Worm (Caenorhabditis elegans) whole organism, L1 larva: ENCODE results near the gene C28D4.4.

Experiments
- C16A3.4 ChIP-seq: fragments of 150-350 bp; optimal IDR thresholded peaks from 2 replicates; lab custom pipeline; 2014; ENCODE audit warnings: missing biosample characterization, missing genetic modification characterization
- F16B12.6 ChIP-seq: fragments of 150-350 bp; optimal IDR thresholded peaks from 2 replicates; lab custom pipeline; 2014; ENCODE audit warnings: missing biosample characterization, missing genetic modification characterization
- aha-1 ChIP-seq: fragments of 150-350 bp; optimal IDR thresholded peaks from 2 replicates; lab custom pipeline; 2014; ENCODE audit warnings: missing biosample characterization, missing genetic modification characterization
- aly-2 ChIP-seq: fragments of 150-350 bp; optimal IDR thresholded peaks from 2 replicates; lab custom pipeline; 2014; ENCODE audit warnings: missing biosample characterization, missing genetic modification characterization
- blmp-1 ChIP-seq: fragments of 150-350 bp; optimal IDR thresholded peaks from 2 replicates; lab custom pipeline; 2014; ENCODE audit warnings: missing biosample characterization, missing genetic modification characterization
- ceh-8 ChIP-seq: fragments of 200-800 bp; sonication (Bioruptor generic); optimal IDR thresholded peaks from 2 replicates; lab custom pipeline; 2018; ENCODE audit warnings: mild to moderate bottlenecking, missing genetic modification characterization, moderate library complexity, missing compliant biosample characterization
- ceh-82 ChIP-seq, 3 experiments: fragments of 150-350 bp in 1 of 3; sonication (generic microtip) in 2 of 3; optimal IDR thresholded peaks; 2 replicates each; lab custom pipeline; 2014 to 2017; ENCODE audit warnings: missing biosample characterization in 3 of 3, missing genetic modification characterization in 3 of 3
- ces-1 ChIP-seq: fragments of 150-350 bp; optimal IDR thresholded peaks from 2 replicates; lab custom pipeline; 2014; ENCODE audit warnings: missing biosample characterization, missing genetic modification reagents, missing genetic modification characterization
- dpl-1 ChIP-seq, 3 experiments: fragments of 150-350 bp in 2 of 3; sonication (generic microtip) in 1 of 3; optimal IDR thresholded peaks; 2 replicates each; lab custom pipeline; 2014 to 2017; ENCODE audit warnings: missing biosample characterization in 3 of 3, missing genetic modification characterization in 3 of 3, missing genetic modification reagents in 3 of 3
- dsc-1 ChIP-seq: sonication (generic microtip); optimal IDR thresholded peaks from 2 replicates; lab custom pipeline; 2016; ENCODE audit warnings: mild to moderate bottlenecking, missing genetic modification characterization, missing compliant biosample characterization
- efl-1 ChIP-seq, 4 experiments: fragments of 150-350 bp; optimal IDR thresholded peaks in 3 of 4; peaks in 1 of 4; 1 replicate in 1 of 4; 2 replicates in 3 of 4; lab custom pipeline; 2014; ENCODE audit warnings: missing biosample characterization in 2 of 4, missing genetic modification characterization in 2 of 4, missing genetic modification reagents in 2 of 4
- elt-3 ChIP-seq, 6 experiments: fragments of 150-350 bp in 1 of 6; sonication (generic microtip); optimal IDR thresholded peaks; 2 replicates each; lab custom pipeline; 2017 to 2018; ENCODE audit warnings: missing biosample characterization in 6 of 6, missing genetic modification characterization in 6 of 6, inconsistent platforms in 1 of 6
- ets-5 ChIP-seq: fragments of 200-800 bp; sonication (Bioruptor generic); IDR thresholded peaks from 2 replicates; pipeline ENCODE4 v1.3.6; 2022; ENCODE audit warnings: missing genetic modification characterization, missing compliant biosample characterization
- hlh-4 ChIP-seq: sonication (generic microtip); optimal IDR thresholded peaks from 2 replicates; lab custom pipeline; 2016; ENCODE audit warnings: mild to moderate bottlenecking, missing genetic modification characterization, missing compliant biosample characterization
- irx-1 ChIP-seq: sonication (generic microtip); optimal IDR thresholded peaks from 2 replicates; lab custom pipeline; 2016; ENCODE audit warnings: missing genetic modification characterization, missing compliant biosample characterization
- isw-1 ChIP-seq: fragments of 200-800 bp; sonication (Bioruptor generic); IDR thresholded peaks from 2 replicates; pipeline ENCODE4 v1.3.6; 2022; ENCODE audit warnings: missing genetic modification characterization, missing compliant biosample characterization
- lin-15B ChIP-seq: fragments of 150-350 bp; sonication (generic microtip); optimal IDR thresholded peaks from 3 replicates; lab custom pipeline; 2014; ENCODE audit warnings: missing biosample characterization, missing genetic modification characterization
- lin-35 ChIP-seq, 2 experiments: fragments of 150-350 bp; optimal IDR thresholded peaks; 2 replicates each; lab custom pipeline; 2014; ENCODE audit warnings: missing biosample characterization in 2 of 2, missing genetic modification characterization in 2 of 2, missing genetic modification reagents in 2 of 2
- lir-3 ChIP-seq: sonication (generic microtip); optimal IDR thresholded peaks from 2 replicates; lab custom pipeline; 2016; ENCODE audit warnings: mild to moderate bottlenecking, missing genetic modification characterization, moderate library complexity, missing compliant biosample characterization; ENCODE audit not compliant: poor library complexity
- lsy-2 ChIP-seq, 2 experiments: fragments of 150-350 bp; optimal IDR thresholded peaks; 2 replicates each; lab custom pipeline; 2014; ENCODE audit warnings: missing biosample characterization in 2 of 2, missing genetic modification characterization in 2 of 2
- mab-9 ChIP-seq: fragments of 200-800 bp; sonication (Bioruptor generic); IDR thresholded peaks from 2 replicates; pipeline ENCODE4 v1.3.6; 2022; ENCODE audit warnings: missing genetic modification reagents, missing genetic modification characterization, missing compliant biosample characterization
- mdl-1 ChIP-seq, 2 experiments: fragments of 150-350 bp; optimal IDR thresholded peaks; 2 replicates each; lab custom pipeline; 2014 to 2017; ENCODE audit warnings: missing biosample characterization in 2 of 2, missing genetic modification characterization in 2 of 2, inconsistent platforms in 1 of 2
- mep-1 ChIP-seq: fragments of 150-350 bp; optimal IDR thresholded peaks from 2 replicates; lab custom pipeline; 2014; ENCODE audit warnings: missing biosample characterization, missing genetic modification characterization
- nhr-12 ChIP-seq: sonication (generic microtip); optimal IDR thresholded peaks from 2 replicates; lab custom pipeline; 2017; ENCODE audit warnings: missing biosample characterization, missing genetic modification characterization
- nhr-19 ChIP-seq: fragments of 200-800 bp; sonication (Bioruptor generic); conservative IDR thresholded peaks from 2 replicates; pipeline ENCODE4 v1.3.6; 2022; ENCODE audit warnings: missing genetic modification characterization, missing compliant biosample characterization
- nhr-20 ChIP-seq: sonication (generic microtip); optimal IDR thresholded peaks from 2 replicates; lab custom pipeline; 2016; ENCODE audit warnings: mild to moderate bottlenecking, missing genetic modification characterization, missing compliant biosample characterization
- nhr-47 ChIP-seq: sonication (generic microtip); optimal IDR thresholded peaks from 2 replicates; lab custom pipeline; 2016; ENCODE audit warnings: mild to moderate bottlenecking, missing genetic modification characterization, moderate library complexity, missing compliant biosample characterization
- nhr-71 ChIP-seq: sonication (generic microtip); optimal IDR thresholded peaks from 2 replicates; lab custom pipeline; 2016; ENCODE audit warnings: mild to moderate bottlenecking, missing genetic modification characterization, moderate library complexity, missing compliant biosample characterization
- nhr-76 ChIP-seq: sonication (generic microtip); optimal IDR thresholded peaks from 2 replicates; lab custom pipeline; 2017; ENCODE audit warnings: missing biosample characterization, missing genetic modification characterization
- nhr-84 ChIP-seq: sonication (generic microtip); optimal IDR thresholded peaks from 2 replicates; lab custom pipeline; 2017; ENCODE audit warnings: missing biosample characterization, missing genetic modification characterization
- nhr-90 ChIP-seq: sonication (generic microtip); optimal IDR thresholded peaks from 2 replicates; lab custom pipeline; 2016; ENCODE audit warnings: mild to moderate bottlenecking, missing genetic modification characterization, missing compliant biosample characterization; ENCODE audit not compliant: poor library complexity
- pax-3 ChIP-seq: fragments of 200-800 bp; sonication (Bioruptor generic); optimal IDR thresholded peaks from 2 replicates; lab custom pipeline; 2018; ENCODE audit warnings: mild to moderate bottlenecking, missing genetic modification characterization, moderate library complexity, missing compliant biosample characterization
- skn-1 ChIP-seq: fragments of 150-350 bp; optimal IDR thresholded peaks from 2 replicates; lab custom pipeline; 2014; ENCODE audit warnings: missing biosample characterization, missing genetic modification characterization
- snpc-4 ChIP-seq: fragments of 150-350 bp; optimal IDR thresholded peaks from 2 replicates; lab custom pipeline; 2014; ENCODE audit warnings: missing biosample characterization, missing genetic modification characterization
- snu-23 ChIP-seq: sonication (generic microtip); optimal IDR thresholded peaks from 2 replicates; lab custom pipeline; 2016; ENCODE audit warnings: missing genetic modification characterization, missing compliant biosample characterization
- swsn-7 ChIP-seq: sonication (generic microtip); optimal IDR thresholded peaks from 2 replicates; lab custom pipeline; 2016; ENCODE audit warnings: missing genetic modification characterization, missing compliant biosample characterization
- tbx-2 ChIP-seq: sonication (generic microtip); optimal IDR thresholded peaks from 2 replicates; lab custom pipeline; 2016; ENCODE audit warnings: missing genetic modification characterization, missing compliant biosample characterization
- unc-62 ChIP-seq: fragments of 150-350 bp; optimal IDR thresholded peaks from 2 replicates; lab custom pipeline; 2014; ENCODE audit warnings: missing biosample characterization, missing genetic modification reagents, missing genetic modification characterization
- xbp-1 ChIP-seq: sonication (generic microtip); optimal IDR thresholded peaks from 2 replicates; lab custom pipeline; 2016; ENCODE audit warnings: missing genetic modification characterization, missing compliant biosample characterization
- ztf-4 ChIP-seq: fragments of 150-350 bp; optimal IDR thresholded peaks from 2 replicates; lab custom pipeline; 2014; ENCODE audit warnings: missing biosample characterization, missing genetic modification characterization

C28D4.4 gene

DNA sequence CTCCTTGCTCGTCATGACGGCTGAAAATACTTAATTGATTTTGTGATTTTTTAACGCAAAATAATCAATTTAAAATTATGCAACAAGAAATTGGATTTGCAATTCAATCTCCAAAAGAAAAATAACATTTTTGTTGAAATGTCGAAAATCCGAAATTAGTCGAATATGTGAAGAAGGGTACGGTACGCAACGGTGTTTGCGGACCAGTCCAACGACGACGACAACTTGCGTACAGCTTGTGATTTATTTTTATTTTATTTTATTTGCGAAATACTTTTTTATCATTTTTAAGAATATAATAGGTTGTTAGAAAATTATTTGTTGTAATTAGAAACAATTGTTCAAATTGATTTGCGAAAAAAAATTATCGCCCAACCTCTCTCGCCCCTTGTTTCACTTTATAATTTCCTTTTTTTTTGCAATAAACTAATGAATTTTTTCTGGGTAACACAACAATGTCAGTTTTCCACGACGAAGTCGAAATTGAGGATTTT lies 38.1 kb downstream of the C28D4.4 start, which contains the start of the genes dcaf-1 and dph-3:
Gene dcaf-1 (minus strand): TSS at position 20 of the 494 bp plus-strand sequence.
Gene dph-3 (plus strand): TSS at position 444 of the 494 bp plus-strand sequence.
- peak; percentile 42 to 55 for TF ChIP-seq efl-1 (optimal IDR thresholded peaks at IDR 0.05; lab: Kevin White, UChicago)
- TF ChIP-seq efl-1 (GFP tag; optimal IDR thresholded peaks at IDR 0.05 in 1 of 2; lab: Kevin White, UChicago): peak; percentile 55 to 89
- peak; percentile 59 for TF ChIP-seq nhr-71 (tag; lab: Kevin White, UChicago)
- TF ChIP-seq isw-1 (GFP tag; lab: Robert Waterston, UW): peak; percentile 17; the same call in 1 of the 2 replicates
- TF ChIP-seq mep-1 (tag; lab: Kevin White, UChicago): peak; percentile 73
- peak; percentile 4 for TF ChIP-seq nhr-90 (tag; lab: Kevin White, UChicago)
- TF ChIP-seq ceh-82 (tag; optimal IDR thresholded peaks at IDR 0.05; lab: Kevin White, UChicago): peak in 2 of 3 experiments; percentile 23 to 35
- peak; percentile 57 for TF ChIP-seq snu-23 (GFP tag; lab: Kevin White, UChicago)
- peak; percentile 45 for TF ChIP-seq skn-1 (tag; lab: Kevin White, UChicago)
- peak; percentile 90 for TF ChIP-seq F16B12.6 (tag; lab: Kevin White, UChicago)
- TF ChIP-seq nhr-84 (tag; lab: Kevin White, UChicago): no peak
- TF ChIP-seq dpl-1 (GFP tag; optimal IDR thresholded peaks at IDR 0.05; lab: Kevin White, UChicago): peak; percentile 34 to 68 (median 51)
- TF ChIP-seq ces-1 (GFP tag; lab: Kevin White, UChicago): no peak
- peak; percentile 32 for TF ChIP-seq nhr-20 (tag; lab: Kevin White, UChicago)
- peak; percentile 55 for TF ChIP-seq blmp-1 (tag; lab: Kevin White, UChicago)
- TF ChIP-seq lir-3: no peak
- peak; percentile 16 for TF ChIP-seq xbp-1 (tag; lab: Kevin White, UChicago)
- peak; percentile 96 to 99 for TF ChIP-seq lsy-2 (tag; optimal IDR thresholded peaks at IDR 0.05; lab: Kevin White, UChicago)
- TF ChIP-seq lin-15B (tag; lab: Kevin White, UChicago): peak; percentile 3
- TF ChIP-seq C16A3.4 (tag; lab: Kevin White, UChicago): peak; percentile 43
- no peak for TF ChIP-seq nhr-76 (tag; lab: Kevin White, UChicago)
- TF ChIP-seq mdl-1 (tag; optimal IDR thresholded peaks at IDR 0.05; lab: Kevin White, UChicago): no peak
- TF ChIP-seq swsn-7 (tag; lab: Kevin White, UChicago): peak; percentile 35
- peak in 1 of 6 experiments; percentile 9 for TF ChIP-seq elt-3 (tag; optimal IDR thresholded peaks at IDR 0.05; lab: Kevin White, UChicago)
- TF ChIP-seq nhr-47 (tag; lab: Kevin White, UChicago): peak; percentile 36
- peak; percentile 50 to 65 for TF ChIP-seq lin-35 (GFP tag; optimal IDR thresholded peaks at IDR 0.05; lab: Kevin White, UChicago)

DNA sequence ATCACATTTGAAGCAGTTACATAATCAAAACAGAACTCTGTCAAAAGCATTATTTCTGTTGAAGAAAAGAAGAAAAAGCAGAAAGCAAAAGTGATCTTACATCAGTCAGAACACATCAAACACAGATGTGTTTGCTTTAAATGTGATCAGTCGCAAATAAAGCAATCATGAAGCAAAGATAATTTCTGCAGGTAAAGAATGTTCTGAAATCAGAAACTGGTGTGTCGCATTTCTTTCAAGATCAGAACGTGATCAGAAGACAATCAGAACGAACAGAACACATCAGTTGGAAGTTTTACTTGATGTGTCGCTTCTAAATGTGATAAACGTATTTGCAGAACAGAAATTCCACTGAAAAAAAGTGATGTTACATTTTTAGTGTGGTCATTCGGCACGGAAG lies 45.7 kb downstream of the C28D4.4 start:
- TF ChIP-seq ets-5 (GFP tag; lab: Robert Waterston, UW) (no peak), nhr-90 (tag; lab: Kevin White, UChicago) (no peak), dsc-1 (tag; lab: Kevin White, UChicago) (no peak), nhr-71 (tag; lab: Kevin White, UChicago) (no peak), mab-9 (no peak), pax-3 (tag; lab: Kevin White, UChicago) (no peak), hlh-4 (tag; lab: Kevin White, UChicago) (no peak), snpc-4 (no peak), nhr-47 (tag; lab: Kevin White, UChicago) (no peak), lir-3 (no peak)

DNA sequence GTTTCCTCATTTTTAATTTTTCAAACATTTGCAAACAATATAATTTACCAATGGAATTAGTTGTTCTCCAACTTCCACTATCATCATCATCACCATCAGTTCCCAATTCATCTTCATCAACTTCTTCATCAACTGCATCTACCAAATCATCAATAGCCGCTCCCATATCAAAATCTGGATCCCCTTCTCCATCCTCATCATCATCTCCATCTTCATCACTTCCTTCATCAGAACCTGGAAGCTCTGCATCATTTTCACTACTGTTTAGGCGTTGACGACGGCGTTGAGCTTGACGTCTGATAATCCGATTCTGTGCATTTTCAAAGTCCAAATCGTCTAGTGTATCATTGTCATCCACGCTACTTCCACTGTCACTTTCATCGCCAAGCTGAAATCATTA lies 46.9 kb downstream of the C28D4.4 start:
- TF ChIP-seq pax-3 (tag; lab: Kevin White, UChicago) (no peak), ztf-4 (tag; lab: Kevin White, UChicago) (no peak), tbx-2 (no peak), C16A3.4 (tag; lab: Kevin White, UChicago) (no peak), efl-1 (optimal IDR thresholded peaks at IDR 0.05; lab: Kevin White, UChicago) (no peak), efl-1 (GFP tag; optimal IDR thresholded peaks at IDR 0.05 in 1 of 2; lab: Kevin White, UChicago) (no peak), nhr-12 (tag; lab: Kevin White, UChicago) (no peak), unc-62 (GFP tag; lab: Kevin White, UChicago) (no peak), ceh-8 (no peak), aha-1 (no peak), nhr-47 (tag; lab: Kevin White, UChicago) (no peak), isw-1 (GFP tag; lab: Robert Waterston, UW) (no peak), nhr-19 (GFP tag; lab: Robert Waterston, UW) (no peak), irx-1 (tag; lab: Kevin White, UChicago) (no peak), aly-2 (tag; lab: Kevin White, UChicago) (no peak)
